Worm (Caenorhabditis elegans): ENCODE data around the gene Y55F3C.9.

ce11 chrIV:684748-685147, 43.2 kb downstream of the Y55F3C.9 start:
- TF ChIP-seq ama-1 (optimal IDR thresholded peaks at IDR 0.05), result no peak
- no peak for TF ChIP-seq unc-62 (GFP tag; optimal IDR thresholded peaks at IDR 0.05)
- TF ChIP-seq ZK546.5 (tag; optimal IDR thresholded peaks at IDR 0.05), result no peak
- TF ChIP-seq snpc-4 (tag; optimal IDR thresholded peaks at IDR 0.05), result no peak
- no peak for TF ChIP-seq nhr-11 (tag; optimal IDR thresholded peaks at IDR 0.05)
- no peak for TF ChIP-seq skn-1 (tag; optimal IDR thresholded peaks at IDR 0.05)
- TF ChIP-seq nhr-25 (tag; optimal IDR thresholded peaks at IDR 0.05), result no peak
- TF ChIP-seq nhr-237 (tag; optimal IDR thresholded peaks at IDR 0.05), result no peak
- TF ChIP-seq unc-39 (tag; optimal IDR thresholded peaks at IDR 0.05), result no peak
- TF ChIP-seq ztf-4 (tag; optimal IDR thresholded peaks at IDR 0.05), result no peak
- no peak for TF ChIP-seq sma-3 (GFP tag; optimal IDR thresholded peaks at IDR 0.05)
- no peak for TF ChIP-seq elt-3 (tag; optimal IDR thresholded peaks at IDR 0.05)
- no peak for TF ChIP-seq ceh-82 (tag; optimal IDR thresholded peaks at IDR 0.05)
- no peak for TF ChIP-seq sem-4 (tag; optimal IDR thresholded peaks at IDR 0.05)

Data from whole organism, L2 larva.